Fruit fly (Drosophila melanogaster) whole organism, prepupa: ENCODE results near the gene sav.

ENCODE experiments used
- CG10669 ChIP-seq: fragments of 200-800 bp; sonication (Bioruptor generic); optimal IDR thresholded peaks from 3 replicates; lab custom pipeline; 2018; ENCODE audit warnings: missing biosample characterization, mild to moderate bottlenecking, missing genetic modification characterization, moderate library complexity
- CG11294 ChIP-seq: fragments of 200-800 bp; sonication (Bioruptor generic); IDR thresholded peaks from 2 replicates; pipeline ENCODE4 v1.3.6; 2022; ENCODE audit warnings: missing biosample characterization, missing genetic modification characterization
- CG11762 ChIP-seq: fragments of 200-800 bp; sonication (Bioruptor generic); optimal IDR thresholded peaks from 3 replicates; lab custom pipeline; 2016; ENCODE audit warnings: missing biosample characterization, missing genetic modification characterization; ENCODE audit not compliant: insufficient read depth
- CG11902 ChIP-seq: fragments of 200-800 bp; sonication (Bioruptor generic); optimal IDR thresholded peaks from 3 replicates; lab custom pipeline; 2016; ENCODE audit warnings: missing biosample characterization, missing genetic modification characterization
- CG15336 ChIP-seq: fragments of 200-800 bp; sonication (Bioruptor generic); IDR thresholded peaks from 2 replicates; pipeline ENCODE4 v1.3.6; 2022; ENCODE audit warnings: missing biosample characterization, missing genetic modification characterization
- CG1621 ChIP-seq: fragments of 200-800 bp; sonication (Bioruptor generic); optimal IDR thresholded peaks from 3 replicates; lab custom pipeline; 2018; ENCODE audit warnings: missing biosample characterization, mild to moderate bottlenecking, missing genetic modification characterization
- CG32006 ChIP-seq: fragments of 200-800 bp; sonication (Bioruptor generic); optimal IDR thresholded peaks from 3 replicates; lab custom pipeline; 2017; ENCODE audit warnings: missing biosample characterization, mild to moderate bottlenecking, missing genetic modification characterization
- CG34406 ChIP-seq: fragments of 200-800 bp; sonication (Bioruptor generic); optimal IDR thresholded peaks from 3 replicates; lab custom pipeline; 2016; ENCODE audit warnings: missing biosample characterization, missing genetic modification characterization
- CG3919 ChIP-seq: fragments of 200-800 bp; sonication (Bioruptor generic); optimal IDR thresholded peaks from 3 replicates; lab custom pipeline; 2016; ENCODE audit warnings: missing biosample characterization, missing genetic modification characterization
- CG4318 ChIP-seq: fragments of 200-800 bp; sonication (Bioruptor generic); optimal IDR thresholded peaks from 3 replicates; lab custom pipeline; 2017; ENCODE audit warnings: missing biosample characterization, mild to moderate bottlenecking, missing genetic modification characterization
- CG6163 ChIP-seq: fragments of 200-800 bp; sonication (Bioruptor generic); IDR thresholded peaks from 3 replicates; pipeline ENCODE4 v1.3.6; 2022; ENCODE audit warnings: missing biosample characterization, missing genetic modification characterization
- CG6276 ChIP-seq: fragments of 200-800 bp; sonication (Bioruptor generic); optimal IDR thresholded peaks from 2 replicates; lab custom pipeline; 2017; ENCODE audit warnings: missing biosample characterization, mild to moderate bottlenecking, missing genetic modification characterization
- CG6792 ChIP-seq: fragments of 200-800 bp; sonication (Bioruptor generic); optimal IDR thresholded peaks from 3 replicates; lab custom pipeline; 2016; ENCODE audit warnings: missing biosample characterization, missing genetic modification characterization
- CG6808 ChIP-seq: fragments of 200-800 bp; sonication (Bioruptor generic); optimal IDR thresholded peaks from 3 replicates; lab custom pipeline; 2017; ENCODE audit warnings: missing biosample characterization, missing genetic modification characterization, mild to moderate bottlenecking, moderate library complexity, missing genetic modification reagents
- CG6854 ChIP-seq: fragments of 200-800 bp; sonication (Bioruptor generic); optimal IDR thresholded peaks from 2 replicates; lab custom pipeline; 2017; ENCODE audit warnings: missing biosample characterization, mild to moderate bottlenecking, missing genetic modification characterization
- CG7368 ChIP-seq: fragments of 200-800 bp; sonication (Bioruptor generic); optimal IDR thresholded peaks from 3 replicates; lab custom pipeline; 2016; ENCODE audit warnings: missing biosample characterization, missing genetic modification characterization
- CG8119 ChIP-seq: fragments of 200-800 bp; sonication (Bioruptor generic); IDR thresholded peaks from 3 replicates; pipeline ENCODE4 v1.3.6; 2022; ENCODE audit warnings: missing biosample characterization, missing genetic modification characterization
- CG8319 ChIP-seq: fragments of 200-800 bp; sonication (Bioruptor generic); optimal IDR thresholded peaks from 3 replicates; lab custom pipeline; 2016; ENCODE audit warnings: missing biosample characterization, missing genetic modification characterization
- CG8632 ChIP-seq: fragments of 200-800 bp; sonication (Bioruptor generic); optimal IDR thresholded peaks from 3 replicates; lab custom pipeline; 2016; ENCODE audit warnings: missing biosample characterization, missing genetic modification characterization
- CG9139 ChIP-seq: fragments of 200-800 bp; sonication (Bioruptor generic); optimal IDR thresholded peaks from 3 replicates; lab custom pipeline; 2017; ENCODE audit warnings: missing biosample characterization, mild to moderate bottlenecking, missing genetic modification characterization
- Eip78C ChIP-seq: fragments of 200-800 bp; sonication (Bioruptor generic); peaks from one replicate; lab custom pipeline; 2016; ENCODE audit warnings: missing biosample characterization, missing genetic modification characterization
- Ets21C ChIP-seq: fragments of 200-800 bp; sonication (Bioruptor generic); optimal IDR thresholded peaks from 3 replicates; lab custom pipeline; 2016; ENCODE audit warnings: missing biosample characterization, missing genetic modification characterization
- Lpt ChIP-seq: fragments of 200-800 bp; sonication (Bioruptor generic); optimal IDR thresholded peaks from 3 replicates; lab custom pipeline; 2016; ENCODE audit warnings: missing biosample characterization, missing genetic modification characterization
- Met ChIP-seq: fragments of 200-800 bp; sonication (Bioruptor generic); optimal IDR thresholded peaks from 3 replicates; lab custom pipeline; 2016; ENCODE audit warnings: missing biosample characterization, missing genetic modification characterization
- Smox ChIP-seq: fragments of 200-800 bp; sonication (Bioruptor generic); optimal IDR thresholded peaks from 3 replicates; lab custom pipeline; 2016; ENCODE audit warnings: missing biosample characterization, missing genetic modification characterization
- Sox102F ChIP-seq: fragments of 200-800 bp; sonication (Bioruptor generic); optimal IDR thresholded peaks from 2 replicates; lab custom pipeline; 2016; ENCODE audit warnings: missing biosample characterization, mild to moderate bottlenecking, missing genetic modification characterization
- achi ChIP-seq: fragments of 200-800 bp; sonication (Bioruptor generic); optimal IDR thresholded peaks from 3 replicates; lab custom pipeline; 2016; ENCODE audit warnings: missing biosample characterization, missing genetic modification characterization
- dac ChIP-seq: fragments of 200-800 bp; sonication (Bioruptor generic); optimal IDR thresholded peaks from 2 replicates; lab custom pipeline; 2017; ENCODE audit warnings: missing biosample characterization, mild to moderate bottlenecking, missing genetic modification characterization
- dsx ChIP-seq: fragments of 200-800 bp; optimal IDR thresholded peaks from 3 replicates; lab custom pipeline; 2019; ENCODE audit warnings: missing biosample characterization, mild to moderate bottlenecking, missing genetic modification characterization, moderate library complexity; ENCODE audit not compliant: poor library complexity, severe bottlenecking
- eg ChIP-seq: fragments of 200-800 bp; sonication (Bioruptor generic); IDR thresholded peaks from 3 replicates; pipeline ENCODE4 v1.3.6; 2022; ENCODE audit warnings: missing biosample characterization, missing genetic modification characterization
- fd59A ChIP-seq: fragments of 200-800 bp; sonication (Bioruptor generic); optimal IDR thresholded peaks from 2 replicates; lab custom pipeline; 2017; ENCODE audit warnings: missing biosample characterization, mild to moderate bottlenecking, missing genetic modification characterization, missing genetic modification reagents
- fd85E ChIP-seq: fragments of 200-800 bp; sonication (Bioruptor generic); optimal IDR thresholded peaks from 3 replicates; lab custom pipeline; 2016; ENCODE audit warnings: missing biosample characterization, missing genetic modification characterization
- fkh ChIP-seq: fragments of 200-800 bp; sonication (Bioruptor generic); optimal IDR thresholded peaks from 3 replicates; lab custom pipeline; 2017; ENCODE audit warnings: missing biosample characterization, mild to moderate bottlenecking, missing genetic modification characterization, moderate library complexity
- net ChIP-seq: fragments of 200-800 bp; sonication (Bioruptor generic); optimal IDR thresholded peaks from 3 replicates; lab custom pipeline; 2016; ENCODE audit warnings: missing biosample characterization, missing genetic modification characterization
- ss ChIP-seq, 2 experiments: fragments of 200-800 bp; sonication (Bioruptor generic); optimal IDR thresholded peaks; 2 replicates in 1 of 2; 3 replicates in 1 of 2; lab custom pipeline; 2017 to 2018; ENCODE audit warnings: mild to moderate bottlenecking in 2 of 2, missing biosample characterization in 2 of 2, missing genetic modification characterization in 2 of 2, moderate library complexity in 1 of 2
- vri ChIP-seq: fragments of 200-800 bp; sonication (Bioruptor generic); optimal IDR thresholded peaks from 3 replicates; lab custom pipeline; 2016; ENCODE audit warnings: missing biosample characterization, mild to moderate bottlenecking, missing genetic modification characterization

Gene sav

dm6 chr3R:23027428-23027813, 33.7 kb downstream of the sav start:
- no peak for TF ChIP-seq Lpt (GFP tag; lab: Kevin White, UChicago)
- TF ChIP-seq net, result peak; percentile 5
- TF ChIP-seq, all 60 proteins: peak for 1

dm6 chr3R:23026652-23027427, 34.3 kb downstream of the sav start, which contains the start of gene lmd:
Gene lmd (minus strand): TSS chr3R:23026713.
- TF ChIP-seq CG1621 (tag; lab: Kevin White, UChicago), result peak; percentile 86
- TF ChIP-seq achi, result no peak
- TF ChIP-seq Eip78C (GFP tag; lab: Kevin White, UChicago), result peak; percentile 46

DNA sequence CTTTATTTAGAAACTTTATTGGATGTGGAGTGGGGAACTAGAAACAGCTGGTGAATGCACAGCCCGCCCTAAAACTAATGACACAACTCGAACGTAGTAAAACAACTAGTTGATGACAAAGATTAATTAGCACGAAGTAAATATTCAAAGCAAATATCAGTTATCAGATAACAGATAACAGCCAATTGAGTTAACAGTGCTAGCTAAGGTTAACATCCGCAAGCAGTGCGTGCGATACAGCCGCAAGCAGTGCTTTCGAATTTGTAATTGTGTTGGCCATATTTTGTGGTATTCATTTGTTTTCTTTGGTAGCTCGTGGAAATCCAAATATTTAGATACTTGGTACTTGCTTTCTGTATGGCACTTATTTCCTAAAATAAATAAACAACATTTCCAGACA, 47.6 kb downstream of the sav start:
- TF ChIP-seq fkh (GFP tag; lab: Kevin White, UChicago) (peak; percentile 91), Smox (no peak), CG11902 (GFP tag; lab: Kevin White, UChicago) (no peak), Eip78C (GFP tag; lab: Kevin White, UChicago) (peak; percentile 17), CG8319 (GFP tag; lab: Kevin White, UChicago) (no peak), CG11762 (no peak), CG9139 (GFP tag; lab: Kevin White, UChicago) (no peak), CG1621 (tag; lab: Kevin White, UChicago) (no peak), dac (no peak)

- TF ChIP-seq fkh (GFP tag; lab: Kevin White, UChicago) (peak; percentile 16), Eip78C (GFP tag; lab: Kevin White, UChicago) (peak; percentile 4), vri (no peak)
These were observed 49.1 kb downstream of the sav start, which contains the start of gene CG6688 for dm6 chr3R:23012017-23012416. Gene CG6688 (plus strand): TSS chr3R:23012412.

DNA sequence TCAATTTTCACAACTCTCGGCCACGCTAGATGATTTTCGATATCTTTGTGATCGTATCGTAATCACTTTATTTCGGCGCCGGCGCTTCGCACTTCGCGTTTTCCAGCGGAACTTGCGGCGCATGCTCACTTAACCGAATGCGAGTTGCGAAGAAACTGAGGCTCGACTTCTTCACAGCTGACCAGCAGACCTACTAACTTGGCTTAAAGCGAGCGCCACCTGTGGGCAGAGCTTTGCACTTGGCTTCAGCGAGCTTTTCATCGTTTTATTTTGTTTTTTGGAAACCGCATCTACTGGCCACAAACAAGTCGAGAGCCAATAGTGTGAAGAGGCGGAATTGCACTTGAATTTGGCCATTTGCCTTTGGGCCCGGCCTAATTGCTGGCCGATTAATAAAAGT, 50.7 kb downstream of the sav start, which contains the start of gene CG34375:
Gene CG34375, minus strand, starts transcription at position 157 of the 400 bp plus-strand sequence.
- TF ChIP-seq CG8119 (GFP tag; lab: Robert Waterston, UW) (peak; percentile 39; the same call in 1 of the 3 replicates), CG15336 (GFP tag; lab: Robert Waterston, UW) (0 out of 2 replicates have a peak, but pooled peaks have one; percentile 33), Eip78C (GFP tag; lab: Kevin White, UChicago) (peak; percentile 73), eg (GFP tag; lab: Robert Waterston, UW) (peak; percentile 62; the same call in 2 of the 3 replicates), CG6808 (no peak), ss (GFP tag; optimal IDR thresholded peaks at IDR 0.05; lab: Kevin White, UChicago) (no peak), CG6276 (GFP tag; lab: Kevin White, UChicago) (no peak), CG6163 (peak; percentile 51; the same call in 2 of the 3 replicates), dsx (GFP tag; lab: Kevin White, UChicago) (no peak), CG7368 (no peak)
- TF ChIP-seq, all 60 proteins: peak for 5

DNA sequence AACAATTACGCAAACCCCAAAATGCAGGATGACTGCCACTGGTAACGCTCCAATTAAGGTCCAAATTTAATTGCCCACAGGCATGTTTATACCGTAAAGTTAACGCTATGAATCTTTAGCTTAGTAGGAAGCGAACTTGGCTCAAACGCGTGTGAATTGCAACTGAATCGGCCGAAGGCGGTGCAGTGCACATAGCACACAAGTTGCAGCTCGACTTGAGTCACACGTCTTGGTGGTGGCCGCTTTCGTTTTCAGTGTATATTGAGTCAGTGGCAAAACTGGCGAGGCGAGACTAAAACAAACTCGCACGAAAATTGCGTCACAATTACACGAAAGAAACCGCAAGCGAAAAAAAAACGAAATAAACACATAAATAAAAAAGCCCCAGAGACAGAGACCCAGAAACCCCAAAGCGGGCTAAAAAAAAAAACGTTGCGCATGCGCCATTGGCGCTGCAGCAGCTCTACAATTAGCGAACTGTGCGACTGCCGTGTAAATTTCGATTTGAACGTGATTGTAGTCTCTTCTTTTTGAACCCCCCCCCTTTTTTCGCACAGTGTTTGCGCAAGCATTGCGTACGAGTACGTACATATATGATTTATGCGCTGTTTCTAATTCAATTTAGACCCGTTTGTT, 51.5 kb downstream of the sav start:
- TF ChIP-seq Lpt (GFP tag; lab: Kevin White, UChicago), result peak; percentile 43
- peak; percentile 56 for TF ChIP-seq Eip78C (GFP tag; lab: Kevin White, UChicago)
- no peak for TF ChIP-seq dsx (GFP tag; lab: Kevin White, UChicago)
- TF ChIP-seq CG9139 (GFP tag; lab: Kevin White, UChicago), result no peak
- TF ChIP-seq CG6276 (GFP tag; lab: Kevin White, UChicago), result peak; percentile 46
- no peak for TF ChIP-seq vri
- no peak for TF ChIP-seq Met (GFP tag; lab: Kevin White, UChicago)
- no peak for TF ChIP-seq fkh (GFP tag; lab: Kevin White, UChicago)
- TF ChIP-seq CG32006, result peak; percentile 57
- TF ChIP-seq CG6792 (GFP tag; lab: Kevin White, UChicago), result no peak
- TF ChIP-seq CG8319 (GFP tag; lab: Kevin White, UChicago), result no peak
- no peak for TF ChIP-seq CG6854 (GFP tag; lab: Kevin White, UChicago)
- TF ChIP-seq Smox, result no peak
- TF ChIP-seq CG34406 (GFP tag; lab: Kevin White, UChicago), result no peak
- no peak for TF ChIP-seq CG4318 (GFP tag; lab: Kevin White, UChicago)
- TF ChIP-seq CG8119 (GFP tag; lab: Robert Waterston, UW), result peak; percentile 82
- no peak for TF ChIP-seq CG3919 (GFP tag; lab: Kevin White, UChicago)
- TF ChIP-seq fd85E (GFP tag; lab: Kevin White, UChicago), result no peak
- no peak; the same call in 1 of the 2 replicates for TF ChIP-seq CG15336 (GFP tag; lab: Robert Waterston, UW)
- no peak for TF ChIP-seq fd59A (GFP tag; lab: Kevin White, UChicago)
- TF ChIP-seq CG8632 (GFP tag; lab: Kevin White, UChicago), result no peak
- TF ChIP-seq Sox102F (GFP tag; lab: Kevin White, UChicago), result no peak
- TF ChIP-seq CG1621 (tag; lab: Kevin White, UChicago), result no peak
- no peak for TF ChIP-seq CG6808
- TF ChIP-seq Ets21C (GFP tag; lab: Kevin White, UChicago), result no peak
- TF ChIP-seq CG10669, result no peak
- TF ChIP-seq CG11294 (GFP tag; lab: Robert Waterston, UW), result peak; percentile 37
